Worm (Caenorhabditis elegans) whole organism, L2 larva: Measurements from ENCODE around the gene F47C12.13.

Source experiments
- fos-1 ChIP-seq: fragments of 150-350 bp; optimal IDR thresholded peaks from 2 replicates; lab custom pipeline; 2014; ENCODE audit warnings: missing biosample characterization, missing genetic modification characterization
- nhr-11 ChIP-seq: fragments of 150-350 bp; optimal IDR thresholded peaks from 2 replicates; lab custom pipeline; 2014; ENCODE audit warnings: missing biosample characterization, missing genetic modification characterization
- ztf-11 ChIP-seq: sonication (generic microtip); optimal IDR thresholded peaks from 2 replicates; lab custom pipeline; 2017; ENCODE audit warnings: missing biosample characterization, missing genetic modification characterization

- TF ChIP-seq fos-1 (tag; lab: Kevin White, UChicago): no peak
- no peak for TF ChIP-seq nhr-11 (tag; lab: Kevin White, UChicago)
- no peak for TF ChIP-seq ztf-11
Observed at ce11 chrIV:3963498-3963897, 30.7 kb downstream of the F47C12.13 start.
